Fruit fly (Drosophila melanogaster): ENCODE measurements around the gene CG1236.

CG1236 gene

DNA sequence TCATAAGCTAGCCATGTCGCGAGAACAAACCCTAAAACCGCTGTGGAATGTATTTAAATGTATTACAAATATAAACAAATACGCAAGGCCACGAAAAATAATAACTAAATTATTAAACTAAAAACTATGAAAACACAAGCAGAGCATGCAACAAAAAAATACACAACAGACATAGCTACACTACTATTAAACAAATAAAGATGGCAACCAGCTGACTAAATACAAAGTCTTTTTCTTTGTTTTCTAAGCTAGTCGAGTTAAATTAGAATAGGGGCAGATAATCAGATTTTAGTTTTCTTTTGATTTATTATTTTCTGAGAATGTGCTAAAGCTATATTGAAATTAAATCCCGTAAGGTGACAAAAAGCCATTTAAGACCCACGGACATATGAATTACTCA lies 10.1 kb downstream of the CG1236 start (continued):
- TF ChIP-seq CG15514 (GFP tag; optimal IDR thresholded peaks at IDR 0.05) (peak; percentile 63), sens (GFP tag) (peak; percentile 78), pfk (GFP tag; optimal IDR thresholded peaks at IDR 0.05) (peak; percentile 5), schlank (tag; optimal IDR thresholded peaks at IDR 0.05) (peak; percentile 38), CG34376 (GFP tag; optimal IDR thresholded peaks at IDR 0.05) (peak; percentile 64), org-1 (GFP tag; optimal IDR thresholded peaks at IDR 0.05) (peak; percentile 13), vnd (GFP tag; IDR thresholded peaks at IDR 0.05; ENCODE audit: partially characterized antibody) (no peak), CG7963 (GFP tag; IDR thresholded peaks at IDR 0.05; ENCODE audit: partially characterized antibody) (no peak), Fer3 (tag; optimal IDR thresholded peaks at IDR 0.05) (peak; percentile 42), CG12299 (tag; optimal IDR thresholded peaks at IDR 0.05) (peak; percentile 46), B-H2 (GFP tag; optimal IDR thresholded peaks at IDR 0.05) (peak; percentile 73), fd3F (GFP tag; optimal IDR thresholded peaks at IDR 0.05) (peak; percentile 32), CG10209 (GFP tag; optimal IDR thresholded peaks at IDR 0.05) (peak; percentile 50), sd (tag; optimal IDR thresholded peaks at IDR 0.05) (no peak), Vsx1 (GFP tag; optimal IDR thresholded peaks at IDR 0.05) (no peak), CG17385 (GFP tag; optimal IDR thresholded peaks at IDR 0.05) (peak; percentile 10), CG18011 (GFP tag; optimal IDR thresholded peaks at IDR 0.05) (no peak), HHEX (GFP tag; optimal IDR thresholded peaks at IDR 0.05) (peak; percentile 46), cwo (GFP tag; optimal IDR thresholded peaks at IDR 0.05) (peak; percentile 31), CG13296 (GFP tag; optimal IDR thresholded peaks at IDR 0.05) (peak; percentile 66), CG1792 (GFP tag; optimal IDR thresholded peaks at IDR 0.05) (no peak), CG7556 (GFP tag; optimal IDR thresholded peaks at IDR 0.05) (peak; percentile 44), lilli (GFP tag; optimal IDR thresholded peaks at IDR 0.05) (no peak), CG10267 (tag; optimal IDR thresholded peaks at IDR 0.05) (no peak), Dek (tag; optimal IDR thresholded peaks at IDR 0.05) (peak; percentile 42), CG6854 (GFP tag; optimal IDR thresholded peaks at IDR 0.05) (peak; percentile 66), CG4854 (GFP tag; optimal IDR thresholded peaks at IDR 0.05) (peak; percentile 6), CG13424 (tag; optimal IDR thresholded peaks at IDR 0.05) (peak; percentile 4), wek (GFP tag; optimal IDR thresholded peaks at IDR 0.05) (peak; percentile 17), fd64A (GFP tag; optimal IDR thresholded peaks at IDR 0.05) (peak; percentile 8), CG31224 (GFP tag; IDR thresholded peaks at IDR 0.05) (no peak), caup (GFP tag; optimal IDR thresholded peaks at IDR 0.05; ENCODE audit: severe bottlenecking) (peak; percentile 77), CG7271 (tag; optimal IDR thresholded peaks at IDR 0.05) (no peak), CG10543 (GFP tag; optimal IDR thresholded peaks at IDR 0.05) (peak; percentile 71), ATbp (GFP tag; optimal IDR thresholded peaks at IDR 0.05) (peak; percentile 78), CG3407 (GFP tag; optimal IDR thresholded peaks at IDR 0.05) (peak; percentile 21), lab (GFP tag; optimal IDR thresholded peaks at IDR 0.05) (peak; percentile 84), scrt (GFP tag; optimal IDR thresholded peaks at IDR 0.05) (peak; percentile 53), CG4328 (GFP tag; optimal IDR thresholded peaks at IDR 0.05) (peak; percentile 44), CG6683 (GFP tag; optimal IDR thresholded peaks at IDR 0.05) (peak; percentile 13), Oli (tag; optimal IDR thresholded peaks at IDR 0.05) (no peak)

Measured in whole organism, embryonic.